Worm (Caenorhabditis elegans) whole organism, young adult: ENCODE results near the gene C17H12.12.

ENCODE experiments used
- B0019.2 ChIP-seq: fragments of 200-800 bp; sonication (Bioruptor generic); conservative IDR thresholded peaks from 2 replicates; pipeline ENCODE4 v1.3.6; 2022; ENCODE audit warnings: missing genetic modification reagents, missing genetic modification characterization, missing compliant biosample characterization
- B0336.3 ChIP-seq: fragments of 200-800 bp; sonication (Bioruptor generic); IDR thresholded peaks from 2 replicates; pipeline ENCODE4 v1.3.6; 2022; ENCODE audit warnings: missing genetic modification characterization, missing compliant biosample characterization
- F10E7.11 ChIP-seq: sonication (generic microtip); optimal IDR thresholded peaks from 2 replicates; lab custom pipeline; 2017; ENCODE audit warnings: mild to moderate bottlenecking, missing genetic modification characterization, moderate library complexity, missing compliant biosample characterization
- F23B12.7 ChIP-seq: sonication (generic microtip); optimal IDR thresholded peaks from 2 replicates; lab custom pipeline; 2017; ENCODE audit warnings: missing genetic modification characterization, mild to moderate bottlenecking, missing compliant biosample characterization, antibody characterized with exemption, moderate library complexity; ENCODE audit not compliant: insufficient read depth
- F33H1.4 ChIP-seq: fragments of 200-800 bp; sonication (Bioruptor generic); IDR thresholded peaks from 2 replicates; pipeline ENCODE4 v1.3.6; 2022; ENCODE audit warnings: missing genetic modification reagents, missing genetic modification characterization, missing compliant biosample characterization
- F39B2.1 ChIP-seq: fragments of 200-800 bp; sonication (Bioruptor generic); IDR thresholded peaks from 2 replicates; pipeline ENCODE4 v1.3.6; 2022; ENCODE audit warnings: missing genetic modification reagents, missing genetic modification characterization, missing compliant biosample characterization
- K11D2.4 ChIP-seq: fragments of 200-800 bp; sonication (Bioruptor generic); IDR thresholded peaks from 2 replicates; pipeline ENCODE4 v1.3.6; 2022; ENCODE audit warnings: missing genetic modification reagents, missing genetic modification characterization, missing compliant biosample characterization
- T07F8.4 ChIP-seq: sonication (generic microtip); optimal IDR thresholded peaks from 2 replicates; lab custom pipeline; 2016; ENCODE audit warnings: mild to moderate bottlenecking, missing genetic modification characterization, moderate library complexity, missing compliant biosample characterization
- Y53G8AR.9 ChIP-seq: fragments of 200-800 bp; sonication (Bioruptor generic); conservative IDR thresholded peaks from 2 replicates; pipeline ENCODE4 v1.3.6; 2022; ENCODE audit warnings: missing genetic modification reagents, missing genetic modification characterization, missing compliant biosample characterization
- Y56A3A.18 ChIP-seq: fragments of 200-800 bp; sonication (Bioruptor generic); IDR thresholded peaks from 2 replicates; pipeline ENCODE4 v1.3.6; 2022; ENCODE audit warnings: missing genetic modification reagents, missing genetic modification characterization, missing compliant biosample characterization
- Y67H2A.10 ChIP-seq: fragments of 200-800 bp; sonication (Bioruptor generic); conservative IDR thresholded peaks from 2 replicates; pipeline ENCODE4 v1.3.6; 2022; ENCODE audit warnings: missing genetic modification reagents, missing genetic modification characterization, missing compliant biosample characterization
- Y79H2A.3 ChIP-seq: fragments of 200-800 bp; sonication (Bioruptor generic); conservative IDR thresholded peaks from 2 replicates; pipeline ENCODE4 v1.3.6; 2022; ENCODE audit warnings: missing genetic modification reagents, missing genetic modification characterization, missing compliant biosample characterization
- Y95B8A.8 ChIP-seq: fragments of 200-800 bp; sonication (Bioruptor generic); IDR thresholded peaks from 2 replicates; pipeline ENCODE4 v1.3.6; 2022; ENCODE audit warnings: missing genetic modification reagents, missing genetic modification characterization, missing compliant biosample characterization
- ZK185.1 ChIP-seq: sonication (generic microtip); optimal IDR thresholded peaks from 2 replicates; lab custom pipeline; 2016; ENCODE audit warnings: mild to moderate bottlenecking, missing genetic modification characterization, missing compliant biosample characterization; ENCODE audit not compliant: poor library complexity, severe bottlenecking
- aptf-2 ChIP-seq: fragments of 200-800 bp; sonication (Bioruptor generic); conservative IDR thresholded peaks from 2 replicates; pipeline ENCODE4 v1.3.6; 2022; ENCODE audit warnings: missing genetic modification reagents, missing genetic modification characterization, missing compliant biosample characterization
- attf-6 ChIP-seq: fragments of 200-800 bp; sonication (Bioruptor generic); IDR thresholded peaks from 2 replicates; pipeline ENCODE4 v1.3.6; 2022; ENCODE audit warnings: missing genetic modification reagents, missing genetic modification characterization, missing compliant biosample characterization
- cebp-1 ChIP-seq, 2 experiments: fragments of 200-800 bp in 1 of 2; sonication (Bioruptor generic) in 1 of 2; sonication (generic microtip) in 1 of 2; IDR thresholded peaks in 1 of 2; optimal IDR thresholded peaks in 1 of 2; 2 replicates each; pipeline versions ENCODE4 v1.3.6 to Lab custom; 2017 to 2022; ENCODE audit warnings: missing compliant biosample characterization in 2 of 2, missing genetic modification characterization in 2 of 2, mild to moderate bottlenecking in 1 of 2, missing genetic modification reagents in 1 of 2, moderate library complexity in 1 of 2
- ceh-100 ChIP-seq: fragments of 200-800 bp; sonication (Bioruptor generic); IDR thresholded peaks from 2 replicates; pipeline ENCODE4 v1.3.6; 2022; ENCODE audit warnings: missing genetic modification reagents, missing genetic modification characterization, missing compliant biosample characterization
- ceh-27 ChIP-seq: fragments of 200-800 bp; sonication (Bioruptor generic); optimal IDR thresholded peaks from 2 replicates; lab custom pipeline; 2018; ENCODE audit warnings: mild to moderate bottlenecking, missing genetic modification characterization, moderate library complexity, missing compliant biosample characterization
- ceh-40 ChIP-seq: fragments of 200-800 bp; sonication (Bioruptor generic); IDR thresholded peaks from 2 replicates; pipeline ENCODE4 v1.3.6; 2022; ENCODE audit warnings: missing genetic modification characterization, missing compliant biosample characterization
- ceh-58 ChIP-seq: fragments of 200-800 bp; sonication (Bioruptor generic); IDR thresholded peaks from 2 replicates; pipeline ENCODE4 v1.3.6; 2022; ENCODE audit warnings: missing genetic modification characterization, missing compliant biosample characterization
- dox-1 ChIP-seq: fragments of 200-800 bp; sonication (Bioruptor generic); IDR thresholded peaks from 2 replicates; pipeline ENCODE4 v1.3.6; 2022; ENCODE audit warnings: missing genetic modification reagents, missing genetic modification characterization, missing compliant biosample characterization
- egl-44 ChIP-seq: fragments of 200-800 bp; sonication (Bioruptor generic); IDR thresholded peaks from 2 replicates; pipeline ENCODE4 v1.3.6; 2022; ENCODE audit warnings: missing genetic modification reagents, missing genetic modification characterization, missing compliant biosample characterization
- ekl-4 ChIP-seq: fragments of 200-800 bp; sonication (Bioruptor generic); IDR thresholded peaks from 2 replicates; pipeline ENCODE4 v1.3.6; 2022; ENCODE audit warnings: missing genetic modification reagents, missing genetic modification characterization, missing compliant biosample characterization
- hsf-1 ChIP-seq: fragments of 200-800 bp; sonication (Bioruptor generic); IDR thresholded peaks from 2 replicates; pipeline ENCODE4 v1.3.6; 2022; ENCODE audit warnings: missing genetic modification reagents, missing genetic modification characterization, missing compliant biosample characterization
- lag-1 ChIP-seq: fragments of 200-800 bp; sonication (Bioruptor generic); IDR thresholded peaks from 2 replicates; pipeline ENCODE4 v1.3.6; 2022; ENCODE audit warnings: missing genetic modification reagents, missing genetic modification characterization, missing compliant biosample characterization
- let-607 ChIP-seq, 2 experiments: fragments of 200-800 bp in 1 of 2; sonication (Bioruptor generic) in 1 of 2; sonication (generic microtip) in 1 of 2; optimal IDR thresholded peaks; 2 replicates each; lab custom pipeline; 2016 to 2018; ENCODE audit warnings: mild to moderate bottlenecking in 2 of 2, missing compliant biosample characterization in 2 of 2, missing genetic modification characterization in 2 of 2, moderate library complexity in 2 of 2, missing genotype in 1 of 2
- lin-26 ChIP-seq: fragments of 200-800 bp; sonication (Bioruptor generic); IDR thresholded peaks from 2 replicates; pipeline ENCODE4 v1.3.6; 2022; ENCODE audit warnings: missing genetic modification reagents, missing genetic modification characterization, missing compliant biosample characterization
- lin-40 ChIP-seq: sonication (generic microtip); optimal IDR thresholded peaks from 2 replicates; lab custom pipeline; 2016; ENCODE audit warnings: missing genetic modification characterization, mild to moderate bottlenecking, missing compliant biosample characterization, missing genotype, missing genetic modification reagents
- madf-3 ChIP-seq: fragments of 200-800 bp; sonication (Bioruptor generic); IDR thresholded peaks from 2 replicates; pipeline ENCODE4 v1.3.6; 2022; ENCODE audit warnings: missing genetic modification reagents, missing genetic modification characterization, missing compliant biosample characterization
- mcd-1 ChIP-seq: fragments of 200-800 bp; sonication (Bioruptor generic); IDR thresholded peaks from 2 replicates; pipeline ENCODE4 v1.3.6; 2022; ENCODE audit warnings: missing genetic modification reagents, missing genetic modification characterization, missing compliant biosample characterization
- mxl-1 ChIP-seq: sonication (generic microtip); optimal IDR thresholded peaks from 2 replicates; lab custom pipeline; 2016; ENCODE audit warnings: missing genetic modification characterization, missing compliant biosample characterization
- nfya-1 ChIP-seq: sonication (generic microtip); optimal IDR thresholded peaks from 2 replicates; lab custom pipeline; 2017; ENCODE audit warnings: antibody characterized with exemption, missing compliant biosample characterization, missing genetic modification characterization, borderline replicate concordance; ENCODE audit not compliant: insufficient read depth
- nfya-2 ChIP-seq: fragments of 200-800 bp; sonication (Bioruptor generic); IDR thresholded peaks from 2 replicates; pipeline ENCODE4 v1.3.6; 2022; ENCODE audit warnings: missing genetic modification reagents, missing genetic modification characterization, missing compliant biosample characterization
- nhr-179 ChIP-seq: sonication (generic microtip); optimal IDR thresholded peaks from 2 replicates; lab custom pipeline; 2016; ENCODE audit warnings: mild to moderate bottlenecking, missing genetic modification characterization, missing compliant biosample characterization
- nhr-90 ChIP-seq: sonication (generic microtip); optimal IDR thresholded peaks from 2 replicates; lab custom pipeline; 2016; ENCODE audit warnings: missing genotype, mild to moderate bottlenecking, missing genetic modification characterization, missing compliant biosample characterization
- pha-4 ChIP-seq: fragments of 150-350 bp; sonication (generic microtip); optimal IDR thresholded peaks from 2 replicates; lab custom pipeline; 2014; ENCODE audit warnings: missing biosample characterization, missing genetic modification reagents, missing genetic modification characterization
- rcor-1 ChIP-seq: fragments of 200-800 bp; sonication (Bioruptor generic); IDR thresholded peaks from 2 replicates; pipeline ENCODE4 v1.3.6; 2022; ENCODE audit warnings: missing genetic modification reagents, missing genetic modification characterization, missing compliant biosample characterization
- rec-8 ChIP-seq, 2 experiments: sonication (generic microtip); optimal IDR thresholded peaks; 2 replicates each; lab custom pipeline; 2016; ENCODE audit warnings: mild to moderate bottlenecking in 2 of 2, missing genetic modification characterization in 2 of 2, missing genetic modification reagents in 2 of 2, missing genotype in 2 of 2, missing biosample characterization in 1 of 2, missing compliant biosample characterization in 1 of 2, moderate library complexity in 1 of 2
- sdz-38 ChIP-seq: sonication (generic microtip); optimal IDR thresholded peaks from 2 replicates; lab custom pipeline; 2016; ENCODE audit warnings: missing genotype, missing genetic modification characterization, missing compliant biosample characterization
- snpc-1.1 ChIP-seq: sonication (generic microtip); optimal IDR thresholded peaks from 2 replicates; lab custom pipeline; 2017; ENCODE audit warnings: missing genetic modification characterization, mild to moderate bottlenecking, missing compliant biosample characterization, antibody characterized with exemption, moderate library complexity, missing genotype, missing genetic modification reagents; ENCODE audit not compliant: insufficient read depth
- sptf-2 ChIP-seq: fragments of 200-800 bp; sonication (Bioruptor generic); optimal IDR thresholded peaks from 2 replicates; lab custom pipeline; 2018; ENCODE audit warnings: mild to moderate bottlenecking, missing genetic modification characterization, missing compliant biosample characterization
- xnd-1 ChIP-seq: sonication (generic microtip); optimal IDR thresholded peaks from 2 replicates; lab custom pipeline; 2016; ENCODE audit warnings: missing genotype, missing genetic modification reagents, missing genetic modification characterization, missing compliant biosample characterization
- ztf-26 ChIP-seq: sonication (generic microtip); optimal IDR thresholded peaks from 2 replicates; lab custom pipeline; 2017; ENCODE audit warnings: missing genetic modification characterization, missing compliant biosample characterization

The C17H12.12 gene

ce11 chrIV:6792380-6793309, 3.1 kb upstream of the C17H12.12 start (continued):
- TF ChIP-seq let-607 (tag; optimal IDR thresholded peaks at IDR 0.05; lab: Kevin White, UChicago): peak; percentile 2 to 59
- 0 out of 2 replicates have a peak, but pooled peaks have one; percentile 34 for TF ChIP-seq hsf-1 (GFP tag; lab: Robert Waterston, UW)
- TF ChIP-seq mxl-1: no peak
- TF ChIP-seq lin-40: peak; percentile 58
- no peak for TF ChIP-seq sdz-38 (tag; lab: Kevin White, UChicago)
- no peak for TF ChIP-seq nfya-2 (GFP tag; lab: Robert Waterston, UW)
- TF ChIP-seq K11D2.4 (GFP tag; lab: Robert Waterston, UW): no peak
- 0 out of 2 replicates have a peak, but pooled peaks have one; percentile 46 for TF ChIP-seq Y56A3A.18 (GFP tag; lab: Robert Waterston, UW)
- TF ChIP-seq T07F8.4 (tag; lab: Kevin White, UChicago): no peak
- no peak for TF ChIP-seq egl-44 (GFP tag; lab: Robert Waterston, UW)
- TF ChIP-seq ztf-26 (tag; lab: Kevin White, UChicago): peak; percentile 34
- 0 out of 2 replicates have a peak, but pooled peaks have one; percentile 30 for TF ChIP-seq dox-1
- no peak for TF ChIP-seq nhr-179 (tag; lab: Kevin White, UChicago)
- TF ChIP-seq snpc-1.1: peak; percentile 92
- TF ChIP-seq F23B12.7: no peak
- no peak for TF ChIP-seq nfya-1 (tag; lab: Kevin White, UChicago)
- no peak for TF ChIP-seq xnd-1 (tag; lab: Kevin White, UChicago)
- no peak for TF ChIP-seq Y67H2A.10 (GFP tag; lab: Robert Waterston, UW)
- TF ChIP-seq madf-3 (GFP tag; lab: Robert Waterston, UW): peak; percentile 37; the same call in 1 of the 2 replicates
- no peak; the same call in none of the 2 replicates for TF ChIP-seq ekl-4 (GFP tag; lab: Robert Waterston, UW)
- no peak for TF ChIP-seq attf-6
- TF ChIP-seq pha-4 (tag; lab: Kevin White, UChicago): no peak
- no peak for TF ChIP-seq Y79H2A.3 (GFP tag; lab: Robert Waterston, UW)
- TF ChIP-seq lin-26 (GFP tag; lab: Robert Waterston, UW): peak; percentile 36; the same call in 1 of the 2 replicates
- TF ChIP-seq lag-1: no peak
- no peak; the same call in 1 of the 2 replicates for TF ChIP-seq F33H1.4 (GFP tag; lab: Robert Waterston, UW)
- no peak for TF ChIP-seq cebp-1 (GFP tag; IDR thresholded peaks at IDR 0.05; lab: Robert Waterston, UW)
- TF ChIP-seq cebp-1 (tag; optimal IDR thresholded peaks at IDR 0.05; lab: Kevin White, UChicago): peak; percentile 5
- peak; percentile 24; the same call in 1 of the 2 replicates for TF ChIP-seq mcd-1 (GFP tag; lab: Robert Waterston, UW)
- no peak for TF ChIP-seq ceh-27
- TF ChIP-seq Y95B8A.8 (GFP tag; lab: Robert Waterston, UW): 0 out of 2 replicates have a peak, but pooled peaks have one; percentile 28
- TF ChIP-seq rcor-1 (GFP tag; lab: Robert Waterston, UW): peak; percentile 29; the same call in 1 of the 2 replicates
- no peak for TF ChIP-seq F10E7.11 (tag; lab: Kevin White, UChicago)
- no peak for TF ChIP-seq sptf-2 (GFP tag; lab: Kevin White, UChicago)
- TF ChIP-seq ceh-40 (GFP tag; lab: Robert Waterston, UW): no peak
- peak; percentile 62 for TF ChIP-seq Y53G8AR.9
- TF ChIP-seq nhr-90: no peak
- no peak for TF ChIP-seq ceh-58 (GFP tag; lab: Robert Waterston, UW)
- TF ChIP-seq B0019.2 (GFP tag; lab: Robert Waterston, UW): no peak
- no peak for TF ChIP-seq ceh-100 (GFP tag; lab: Robert Waterston, UW)
- 0 out of 2 replicates have a peak, but pooled peaks have one; percentile 12 for TF ChIP-seq B0336.3 (GFP tag; lab: Robert Waterston, UW)
- no peak for TF ChIP-seq aptf-2 (GFP tag; lab: Robert Waterston, UW)
- no peak for TF ChIP-seq F39B2.1 (GFP tag; lab: Robert Waterston, UW)
- TF ChIP-seq ZK185.1: peak; percentile 50
- no peak for TF ChIP-seq rec-8 (tag; optimal IDR thresholded peaks at IDR 0.05; lab: Kevin White, UChicago)
